Worm (Caenorhabditis elegans) whole organism, L4 larva: ENCODE measurements around the gene mpst-1.
"Not testable (repeated sequence)": the region's sequence is repeated elsewhere in the genome, so short reads cannot be mapped to it uniquely, and the experiment has no call there.

Experiments
- F26F4.8 ChIP-seq: fragments of 200-800 bp; sonication (Bioruptor generic); conservative IDR thresholded peaks from 2 replicates; pipeline ENCODE4 v1.3.6; 2022; ENCODE audit warnings: missing genetic modification characterization, missing compliant biosample characterization
- F44E2.7 ChIP-seq: fragments of 200-800 bp; sonication (Bioruptor generic); IDR thresholded peaks from 2 replicates; pipeline ENCODE4 v2.1.2; 2022; ENCODE audit warnings: missing genetic modification characterization, missing compliant biosample characterization
- F49E8.2 ChIP-seq: sonication (generic microtip); optimal IDR thresholded peaks from 2 replicates; lab custom pipeline; 2016; ENCODE audit warnings: missing compliant biosample characterization, mild to moderate bottlenecking, missing genetic modification characterization, borderline replicate concordance
- R02D3.7 ChIP-seq: fragments of 150-350 bp; sonication (generic microtip); optimal IDR thresholded peaks from 3 replicates; lab custom pipeline; 2014; ENCODE audit warnings: missing biosample characterization, missing genetic modification characterization
- T20F7.1 ChIP-seq: fragments of 200-800 bp; sonication (Bioruptor generic); optimal IDR thresholded peaks from 2 replicates; lab custom pipeline; 2018; ENCODE audit warnings: mild to moderate bottlenecking, missing genetic modification characterization, missing compliant biosample characterization
- ZK337.2 ChIP-seq: fragments of 200-800 bp; sonication (Bioruptor generic); IDR thresholded peaks from 2 replicates; pipeline ENCODE4 v1.3.6; 2022; ENCODE audit warnings: missing genetic modification reagents, missing genetic modification characterization, missing compliant biosample characterization
- ZK546.5 ChIP-seq, 2 experiments: sonication (generic microtip); optimal IDR thresholded peaks; 2 replicates each; lab custom pipeline; 2017; ENCODE audit warnings: missing biosample characterization in 2 of 2, missing genetic modification characterization in 2 of 2
- ama-1 ChIP-seq: fragments of 150-350 bp; optimal IDR thresholded peaks from 2 replicates; lab custom pipeline; 2014; ENCODE audit warnings: inconsistent platforms, mixed read lengths
- ceh-20 ChIP-seq: fragments of 200-800 bp; sonication (Bioruptor generic); IDR thresholded peaks from 2 replicates; pipeline ENCODE4 v1.3.6; 2022; ENCODE audit warnings: missing genetic modification reagents, missing genetic modification characterization, missing compliant biosample characterization
- ceh-32 ChIP-seq: sonication (generic microtip); optimal IDR thresholded peaks from 2 replicates; lab custom pipeline; 2016; ENCODE audit warnings: mild to moderate bottlenecking, missing genetic modification characterization, missing compliant biosample characterization; ENCODE audit not compliant: poor library complexity
- ceh-62 ChIP-seq: sonication (generic microtip); optimal IDR thresholded peaks from 2 replicates; lab custom pipeline; 2017; ENCODE audit warnings: missing biosample characterization, missing genetic modification characterization
- ctbp-1 ChIP-seq: fragments of 200-800 bp; sonication (Bioruptor generic); IDR thresholded peaks from 2 replicates; pipeline ENCODE4 v1.3.6; 2022; ENCODE audit warnings: missing genetic modification reagents, missing genetic modification characterization, missing compliant biosample characterization
- daf-12 ChIP-seq: fragments of 150-350 bp; optimal IDR thresholded peaks from 2 replicates; lab custom pipeline; 2014; ENCODE audit warnings: missing biosample characterization, missing genetic modification reagents, missing genetic modification characterization
- daf-16 ChIP-seq, 3 experiments: sonication (generic microtip); optimal IDR thresholded peaks; 2 replicates each; lab custom pipeline; 2016 to 2017; ENCODE audit warnings: missing genetic modification characterization in 3 of 3, missing genetic modification reagents in 3 of 3, mild to moderate bottlenecking in 2 of 3, missing compliant biosample characterization in 2 of 3, missing biosample characterization in 1 of 3, moderate library complexity in 1 of 3
- daf-8 ChIP-seq: fragments of 200-800 bp; sonication (Bioruptor generic); IDR thresholded peaks from 2 replicates; pipeline ENCODE4 v1.3.6; 2022; ENCODE audit warnings: missing genetic modification characterization, missing compliant biosample characterization
- dmd-6 ChIP-seq: fragments of 200-800 bp; sonication (Bioruptor generic); IDR thresholded peaks from 2 replicates; pipeline ENCODE4 v1.3.6; 2022; ENCODE audit warnings: missing genetic modification reagents, missing genetic modification characterization, missing compliant biosample characterization
- dpl-1 ChIP-seq: fragments of 150-350 bp; optimal IDR thresholded peaks from 2 replicates; lab custom pipeline; 2014; ENCODE audit warnings: missing biosample characterization, missing genetic modification reagents, missing genetic modification characterization
- dve-1 ChIP-seq: sonication (generic microtip); optimal IDR thresholded peaks from 2 replicates; lab custom pipeline; 2017; ENCODE audit warnings: antibody characterized with exemption, mild to moderate bottlenecking, missing genetic modification characterization, missing compliant biosample characterization; ENCODE audit not compliant: insufficient read depth
- egl-43 ChIP-seq: fragments of 200-800 bp; sonication (Bioruptor generic); IDR thresholded peaks from 2 replicates; pipeline ENCODE4 v1.3.6; 2022; ENCODE audit warnings: missing genetic modification reagents, missing genetic modification characterization, missing compliant biosample characterization
- fkh-10 ChIP-seq: fragments of 150-350 bp; optimal IDR thresholded peaks from 2 replicates; lab custom pipeline; 2014; ENCODE audit warnings: missing biosample characterization, missing genetic modification reagents, missing genetic modification characterization
- gei-8 ChIP-seq: fragments of 200-800 bp; sonication (Bioruptor generic); optimal IDR thresholded peaks from 2 replicates; lab custom pipeline; 2018; ENCODE audit warnings: mild to moderate bottlenecking, missing genetic modification characterization, missing compliant biosample characterization
- hlh-30 ChIP-seq: sonication (generic microtip); optimal IDR thresholded peaks from 2 replicates; lab custom pipeline; 2017; ENCODE audit warnings: antibody characterized with exemption, mild to moderate bottlenecking, missing genetic modification characterization, missing compliant biosample characterization; ENCODE audit not compliant: insufficient read depth
- lin-38 ChIP-seq: fragments of 200-800 bp; sonication (Bioruptor generic); IDR thresholded peaks from 2 replicates; pipeline ENCODE4 v1.3.6; 2022; ENCODE audit warnings: missing genetic modification reagents, missing genetic modification characterization, missing compliant biosample characterization
- lsy-2 ChIP-seq, 2 experiments: fragments of 150-350 bp in 1 of 2; sonication (generic microtip) in 1 of 2; optimal IDR thresholded peaks; 2 replicates each; lab custom pipeline; 2014 to 2017; ENCODE audit warnings: missing biosample characterization in 2 of 2, missing genetic modification characterization in 2 of 2
- mdt-29 ChIP-seq: fragments of 200-800 bp; sonication (Bioruptor generic); IDR thresholded peaks from 2 replicates; pipeline ENCODE4 v1.3.6; 2022; ENCODE audit warnings: missing genetic modification reagents, missing genetic modification characterization, missing compliant biosample characterization
- mes-2 ChIP-seq: sonication (generic microtip); optimal IDR thresholded peaks from 2 replicates; lab custom pipeline; 2016; ENCODE audit warnings: missing genotype, mild to moderate bottlenecking, missing genetic modification characterization, missing compliant biosample characterization; ENCODE audit not compliant: poor library complexity, severe bottlenecking
- mxl-2 ChIP-seq: fragments of 200-800 bp; sonication (Bioruptor generic); conservative IDR thresholded peaks from 2 replicates; pipeline ENCODE4 v1.3.6; 2022; ENCODE audit warnings: missing genetic modification reagents, missing genetic modification characterization, missing compliant biosample characterization
- mxl-3 ChIP-seq: fragments of 200-800 bp; sonication (Bioruptor generic); optimal IDR thresholded peaks from 2 replicates; lab custom pipeline; 2018; ENCODE audit warnings: mild to moderate bottlenecking, missing genetic modification characterization, missing compliant biosample characterization
- nhr-10 ChIP-seq: fragments of 150-350 bp; optimal IDR thresholded peaks from 2 replicates; lab custom pipeline; 2014; ENCODE audit warnings: missing biosample characterization, missing genetic modification characterization
- nhr-11 ChIP-seq: fragments of 150-350 bp; optimal IDR thresholded peaks from 2 replicates; lab custom pipeline; 2014; ENCODE audit warnings: missing biosample characterization, missing genetic modification characterization
- nhr-28 ChIP-seq: fragments of 150-350 bp; optimal IDR thresholded peaks from 2 replicates; lab custom pipeline; 2014; ENCODE audit warnings: missing biosample characterization, missing genetic modification characterization
- nhr-6 ChIP-seq: fragments of 150-350 bp; optimal IDR thresholded peaks from 2 replicates; lab custom pipeline; 2014; ENCODE audit warnings: missing biosample characterization, missing genetic modification characterization
- nhr-77 ChIP-seq: fragments of 150-350 bp; optimal IDR thresholded peaks from 2 replicates; lab custom pipeline; 2014; ENCODE audit warnings: missing biosample characterization, missing genetic modification characterization
- pha-4 ChIP-seq, 2 experiments: fragments of 150-350 bp in 1 of 2; fragments of 200-800 bp in 1 of 2; sonication (Bioruptor generic) in 1 of 2; IDR thresholded peaks in 1 of 2; optimal IDR thresholded peaks in 1 of 2; 2 replicates each; pipeline versions ENCODE4 v1.3.6 to Lab custom; 2014 to 2022; ENCODE audit warnings: missing genetic modification characterization in 2 of 2, missing genetic modification reagents in 2 of 2, missing biosample characterization in 1 of 2, missing compliant biosample characterization in 1 of 2
- pqm-1 ChIP-seq: sonication (generic microtip); optimal IDR thresholded peaks from 2 replicates; lab custom pipeline; 2017; ENCODE audit warnings: missing biosample characterization, missing genetic modification characterization
- sdz-12 ChIP-seq: fragments of 200-800 bp; sonication (Bioruptor generic); optimal IDR thresholded peaks from 2 replicates; lab custom pipeline; 2018; ENCODE audit warnings: mild to moderate bottlenecking, missing genetic modification characterization, missing compliant biosample characterization
- set-16 ChIP-seq: fragments of 200-800 bp; sonication (Bioruptor generic); IDR thresholded peaks from 2 replicates; pipeline ENCODE4 v1.3.6; 2022; ENCODE audit warnings: missing genetic modification reagents, missing genetic modification characterization, missing compliant biosample characterization
- skn-1 ChIP-seq: fragments of 150-350 bp; optimal IDR thresholded peaks from 2 replicates; lab custom pipeline; 2014; ENCODE audit warnings: missing biosample characterization, missing genetic modification characterization
- snpc-1.2 ChIP-seq: fragments of 200-800 bp; sonication (Bioruptor generic); IDR thresholded peaks from 2 replicates; pipeline ENCODE4 v1.3.6; 2022; ENCODE audit warnings: missing genetic modification reagents, missing genetic modification characterization, missing compliant biosample characterization
- snpc-4 ChIP-seq: fragments of 150-350 bp; optimal IDR thresholded peaks from 2 replicates; lab custom pipeline; 2014; ENCODE audit warnings: missing biosample characterization, missing genetic modification characterization
- spr-1 ChIP-seq: sonication (generic microtip); optimal IDR thresholded peaks from 2 replicates; lab custom pipeline; 2016; ENCODE audit warnings: mild to moderate bottlenecking, missing genetic modification characterization, missing compliant biosample characterization
- spr-3 ChIP-seq: fragments of 200-800 bp; sonication (Bioruptor generic); optimal IDR thresholded peaks from 2 replicates; lab custom pipeline; 2018; ENCODE audit warnings: mild to moderate bottlenecking, missing genetic modification characterization, missing compliant biosample characterization
- tra-1 ChIP-seq: fragments of 200-800 bp; sonication (Bioruptor generic); IDR thresholded peaks from 2 replicates; pipeline ENCODE4 v1.3.6; 2022; ENCODE audit warnings: missing genetic modification reagents, missing genetic modification characterization, missing compliant biosample characterization
- unc-62 ChIP-seq, 3 experiments: fragments of 150-350 bp in 1 of 3; sonication (generic microtip); optimal IDR thresholded peaks in 2 of 3; peaks in 1 of 3; 1 replicate in 1 of 3; 2 replicates in 2 of 3; lab custom pipeline; 2014 to 2017; ENCODE audit warnings: missing biosample characterization in 3 of 3, missing genetic modification characterization in 3 of 3, missing genetic modification reagents in 3 of 3, missing genotype in 1 of 3

The mpst-1 gene

ce11 chrV:11823978-11824377, 2.9 kb downstream of the mpst-1 start (continued):
- TF ChIP-seq ZK546.5 (tag; optimal IDR thresholded peaks at IDR 0.05; lab: Kevin White, UChicago), result no peak
- TF ChIP-seq ceh-62, result no peak
- TF ChIP-seq gei-8 (GFP tag; lab: Kevin White, UChicago), result no peak
- TF ChIP-seq, all 104 proteins: peak for 41

ce11 chrV:11823125-11823833, 3.6 kb downstream of the mpst-1 start:
- not testable (repeated sequence) for TF ChIP-seq daf-16 (GFP tag; optimal IDR thresholded peaks at IDR 0.05; lab: Kevin White, UChicago)
- TF ChIP-seq daf-16 (tag; optimal IDR thresholded peaks at IDR 0.05; lab: Kevin White, UChicago) (peak; percentile 34), dmd-6 (peak; percentile 41), ama-1 (lab: Kevin White, UChicago) (peak; percentile 0), nhr-28 (peak; percentile 62), lin-38 (GFP tag; lab: Robert Waterston, UW) (0 out of 2 replicates have a peak, but pooled peaks have one; percentile 22), dve-1 (peak; percentile 63)

ce11 chrV:11822461-11822939, 4.4 kb downstream of the mpst-1 start, which contains the start of gene pyc-1:
Gene pyc-1, minus strand, starts transcription at chrV:11822529.
- TF ChIP-seq F26F4.8, result no peak
- no peak for TF ChIP-seq ZK337.2 (GFP tag; lab: Robert Waterston, UW)
- TF ChIP-seq F49E8.2, result no peak
- no peak for TF ChIP-seq egl-43 (GFP tag; lab: Robert Waterston, UW)
- no peak for TF ChIP-seq daf-8 (GFP tag; lab: Robert Waterston, UW)
- TF ChIP-seq tra-1 (GFP tag; lab: Robert Waterston, UW), result no peak
- peak; percentile 15 for TF ChIP-seq mxl-3 (GFP tag; lab: Kevin White, UChicago)
- TF ChIP-seq nhr-11 (tag; lab: Kevin White, UChicago), result peak; percentile 23
- TF ChIP-seq snpc-4, result no peak
- no peak for TF ChIP-seq daf-16 (GFP tag; optimal IDR thresholded peaks at IDR 0.05; lab: Kevin White, UChicago)
- peak; percentile 91 for TF ChIP-seq daf-16 (tag; optimal IDR thresholded peaks at IDR 0.05; lab: Kevin White, UChicago)
- TF ChIP-seq ctbp-1 (GFP tag; lab: Robert Waterston, UW), result no peak
- TF ChIP-seq nhr-28, result peak; percentile 84
- TF ChIP-seq R02D3.7 (tag; lab: Kevin White, UChicago), result no peak
- TF ChIP-seq dpl-1 (GFP tag; lab: Kevin White, UChicago), result no peak
- TF ChIP-seq unc-62 (GFP tag; optimal IDR thresholded peaks at IDR 0.05 in 1 of 2; lab: Kevin White, UChicago), result peak in 1 of 2 experiments; percentile 49
- no peak for TF ChIP-seq unc-62 (tag; optimal IDR thresholded peaks at IDR 0.05; lab: Kevin White, UChicago)
- TF ChIP-seq skn-1 (tag; lab: Kevin White, UChicago), result no peak
- no peak for TF ChIP-seq ceh-32
- no peak for TF ChIP-seq spr-1 (tag; lab: Kevin White, UChicago)
- TF ChIP-seq mdt-29 (GFP tag; lab: Robert Waterston, UW), result peak; percentile 23; the same call in 1 of the 2 replicates
- TF ChIP-seq daf-12 (tag; lab: Kevin White, UChicago), result no peak
- TF ChIP-seq pqm-1 (tag; lab: Kevin White, UChicago), result peak; percentile 10
- no peak for TF ChIP-seq snpc-1.2 (GFP tag; lab: Robert Waterston, UW)
- no peak for TF ChIP-seq fkh-10 (GFP tag; lab: Kevin White, UChicago)
- TF ChIP-seq nhr-77 (tag; lab: Kevin White, UChicago), result peak; percentile 90
- TF ChIP-seq set-16 (GFP tag; lab: Robert Waterston, UW), result no peak
- TF ChIP-seq lin-38 (GFP tag; lab: Robert Waterston, UW), result peak; percentile 28
- TF ChIP-seq nhr-10 (tag; lab: Kevin White, UChicago), result peak; percentile 90
- TF ChIP-seq nhr-6 (tag; lab: Kevin White, UChicago), result peak; percentile 47
- peak; percentile 71 for TF ChIP-seq hlh-30
- no peak for TF ChIP-seq sdz-12
- TF ChIP-seq pha-4 (GFP tag; IDR thresholded peaks at IDR 0.05; lab: Robert Waterston, UW), result 0 out of 2 replicates have a peak, but pooled peaks have one; percentile 10
- no peak for TF ChIP-seq pha-4 (tag; optimal IDR thresholded peaks at IDR 0.05; lab: Kevin White, UChicago)
- TF ChIP-seq F44E2.7 (GFP tag; lab: Robert Waterston, UW), result no peak
- TF ChIP-seq T20F7.1 (GFP tag; lab: Kevin White, UChicago), result peak; percentile 66
- TF ChIP-seq lsy-2 (tag; optimal IDR thresholded peaks at IDR 0.05; lab: Kevin White, UChicago), result peak in 1 of 2 experiments; percentile 51
- no peak for TF ChIP-seq spr-3 (GFP tag; lab: Kevin White, UChicago)
- no peak for TF ChIP-seq ceh-20 (GFP tag; lab: Robert Waterston, UW)
- TF ChIP-seq mes-2 (tag; lab: Kevin White, UChicago), result no peak
- TF ChIP-seq mxl-2 (GFP tag; lab: Robert Waterston, UW), result no peak
